Worm (Caenorhabditis elegans) whole organism, L4 larva: ENCODE results near the gene Y54G2A.37.

Experiments used
- F26F4.8 ChIP-seq: fragments of 200-800 bp; sonication (Bioruptor generic); conservative IDR thresholded peaks from 2 replicates; pipeline ENCODE4 v1.3.6; 2022; ENCODE audit warnings: missing genetic modification characterization, missing compliant biosample characterization
- R02D3.7 ChIP-seq: fragments of 150-350 bp; sonication (generic microtip); optimal IDR thresholded peaks from 3 replicates; lab custom pipeline; 2014; ENCODE audit warnings: missing biosample characterization, missing genetic modification characterization
- Y105C5A.15 ChIP-seq: fragments of 200-800 bp; sonication (Bioruptor generic); IDR thresholded peaks from 2 replicates; pipeline ENCODE4 v1.3.6; 2022; ENCODE audit warnings: missing genetic modification characterization, missing compliant biosample characterization
- ZK337.2 ChIP-seq: fragments of 200-800 bp; sonication (Bioruptor generic); IDR thresholded peaks from 2 replicates; pipeline ENCODE4 v1.3.6; 2022; ENCODE audit warnings: missing genetic modification reagents, missing genetic modification characterization, missing compliant biosample characterization
- ZK546.5 ChIP-seq, 2 experiments: sonication (generic microtip); optimal IDR thresholded peaks; 2 replicates each; lab custom pipeline; 2017; ENCODE audit warnings: missing biosample characterization in 2 of 2, missing genetic modification characterization in 2 of 2
- aha-1 ChIP-seq: fragments of 150-350 bp; peaks from one replicate; lab custom pipeline; 2014; ENCODE audit warnings: missing biosample characterization, missing genetic modification characterization
- ama-1 ChIP-seq: fragments of 150-350 bp; optimal IDR thresholded peaks from 2 replicates; lab custom pipeline; 2014; ENCODE audit warnings: inconsistent platforms, mixed read lengths
- ceh-20 ChIP-seq: fragments of 200-800 bp; sonication (Bioruptor generic); IDR thresholded peaks from 2 replicates; pipeline ENCODE4 v1.3.6; 2022; ENCODE audit warnings: missing genetic modification reagents, missing genetic modification characterization, missing compliant biosample characterization
- ceh-28 ChIP-seq: fragments of 150-350 bp; optimal IDR thresholded peaks from 2 replicates; lab custom pipeline; 2014; ENCODE audit warnings: missing biosample characterization, missing genetic modification reagents, missing genetic modification characterization
- ctbp-1 ChIP-seq: fragments of 200-800 bp; sonication (Bioruptor generic); IDR thresholded peaks from 2 replicates; pipeline ENCODE4 v1.3.6; 2022; ENCODE audit warnings: missing genetic modification reagents, missing genetic modification characterization, missing compliant biosample characterization
- daf-16 ChIP-seq, 3 experiments: sonication (generic microtip); optimal IDR thresholded peaks; 2 replicates each; lab custom pipeline; 2016 to 2017; ENCODE audit warnings: missing genetic modification characterization in 3 of 3, missing genetic modification reagents in 3 of 3, mild to moderate bottlenecking in 2 of 3, missing compliant biosample characterization in 2 of 3, missing biosample characterization in 1 of 3, moderate library complexity in 1 of 3
- daf-8 ChIP-seq: fragments of 200-800 bp; sonication (Bioruptor generic); IDR thresholded peaks from 2 replicates; pipeline ENCODE4 v1.3.6; 2022; ENCODE audit warnings: missing genetic modification characterization, missing compliant biosample characterization
- dmd-8 ChIP-seq: fragments of 200-800 bp; sonication (Bioruptor generic); IDR thresholded peaks from 2 replicates; pipeline ENCODE4 v1.3.6; 2022; ENCODE audit warnings: missing genetic modification characterization, missing compliant biosample characterization
- fkh-10 ChIP-seq: fragments of 150-350 bp; optimal IDR thresholded peaks from 2 replicates; lab custom pipeline; 2014; ENCODE audit warnings: missing biosample characterization, missing genetic modification reagents, missing genetic modification characterization
- hif-1 ChIP-seq, 2 experiments: sonication (generic microtip); optimal IDR thresholded peaks; 2 replicates each; lab custom pipeline; 2016 to 2017; ENCODE audit warnings: missing compliant biosample characterization in 2 of 2, missing genetic modification characterization in 2 of 2, missing genetic modification reagents in 2 of 2, missing genotype in 2 of 2, mild to moderate bottlenecking in 1 of 2
- lin-1 ChIP-seq: fragments of 200-800 bp; sonication (Bioruptor generic); IDR thresholded peaks from 2 replicates; pipeline ENCODE4 v1.3.6; 2022; ENCODE audit warnings: missing genetic modification reagents, missing genetic modification characterization, missing compliant biosample characterization
- lin-38 ChIP-seq: fragments of 200-800 bp; sonication (Bioruptor generic); IDR thresholded peaks from 2 replicates; pipeline ENCODE4 v1.3.6; 2022; ENCODE audit warnings: missing genetic modification reagents, missing genetic modification characterization, missing compliant biosample characterization
- mes-2 ChIP-seq: sonication (generic microtip); optimal IDR thresholded peaks from 2 replicates; lab custom pipeline; 2016; ENCODE audit warnings: missing genotype, mild to moderate bottlenecking, missing genetic modification characterization, missing compliant biosample characterization; ENCODE audit not compliant: poor library complexity, severe bottlenecking
- nhr-102 ChIP-seq: sonication (generic microtip); optimal IDR thresholded peaks from 2 replicates; lab custom pipeline; 2016; ENCODE audit warnings: mild to moderate bottlenecking, missing genetic modification characterization, moderate library complexity, missing compliant biosample characterization
- nhr-11 ChIP-seq: fragments of 150-350 bp; optimal IDR thresholded peaks from 2 replicates; lab custom pipeline; 2014; ENCODE audit warnings: missing biosample characterization, missing genetic modification characterization
- nhr-111 ChIP-seq: fragments of 200-800 bp; sonication (Bioruptor generic); optimal IDR thresholded peaks from 2 replicates; lab custom pipeline; 2018; ENCODE audit warnings: mild to moderate bottlenecking, missing genetic modification characterization, missing compliant biosample characterization
- nhr-28 ChIP-seq: fragments of 150-350 bp; optimal IDR thresholded peaks from 2 replicates; lab custom pipeline; 2014; ENCODE audit warnings: missing biosample characterization, missing genetic modification characterization
- nhr-42 ChIP-seq: fragments of 200-800 bp; sonication (Bioruptor generic); IDR thresholded peaks from 2 replicates; pipeline ENCODE4 v1.3.6; 2022; ENCODE audit warnings: missing genetic modification characterization, missing compliant biosample characterization
- pqm-1 ChIP-seq: sonication (generic microtip); optimal IDR thresholded peaks from 2 replicates; lab custom pipeline; 2017; ENCODE audit warnings: missing biosample characterization, missing genetic modification characterization
- sdz-12 ChIP-seq: fragments of 200-800 bp; sonication (Bioruptor generic); optimal IDR thresholded peaks from 2 replicates; lab custom pipeline; 2018; ENCODE audit warnings: mild to moderate bottlenecking, missing genetic modification characterization, missing compliant biosample characterization
- set-16 ChIP-seq: fragments of 200-800 bp; sonication (Bioruptor generic); IDR thresholded peaks from 2 replicates; pipeline ENCODE4 v1.3.6; 2022; ENCODE audit warnings: missing genetic modification reagents, missing genetic modification characterization, missing compliant biosample characterization
- snpc-4 ChIP-seq: fragments of 150-350 bp; optimal IDR thresholded peaks from 2 replicates; lab custom pipeline; 2014; ENCODE audit warnings: missing biosample characterization, missing genetic modification characterization
- spr-1 ChIP-seq: sonication (generic microtip); optimal IDR thresholded peaks from 2 replicates; lab custom pipeline; 2016; ENCODE audit warnings: mild to moderate bottlenecking, missing genetic modification characterization, missing compliant biosample characterization
- tra-1 ChIP-seq: fragments of 200-800 bp; sonication (Bioruptor generic); IDR thresholded peaks from 2 replicates; pipeline ENCODE4 v1.3.6; 2022; ENCODE audit warnings: missing genetic modification reagents, missing genetic modification characterization, missing compliant biosample characterization
- vab-7 ChIP-seq: fragments of 200-800 bp; sonication (Bioruptor generic); IDR thresholded peaks from 2 replicates; pipeline ENCODE4 v1.3.6; 2022; ENCODE audit warnings: missing genetic modification reagents, missing genetic modification characterization, missing compliant biosample characterization
- zfp-2 ChIP-seq: sonication (generic microtip); optimal IDR thresholded peaks from 2 replicates; lab custom pipeline; 2016; ENCODE audit warnings: mild to moderate bottlenecking, missing genetic modification characterization, missing compliant biosample characterization
- zfp-3 ChIP-seq: fragments of 200-800 bp; sonication (Bioruptor generic); conservative IDR thresholded peaks from 2 replicates; pipeline ENCODE4 v1.3.6; 2022; ENCODE audit warnings: missing genetic modification reagents, missing genetic modification characterization, missing compliant biosample characterization
- zip-11 ChIP-seq: fragments of 200-800 bp; sonication (Bioruptor generic); IDR thresholded peaks from 2 replicates; pipeline ENCODE4 v1.3.6; 2022; ENCODE audit warnings: missing genetic modification characterization, missing compliant biosample characterization
- ztf-7 ChIP-seq: fragments of 150-350 bp; optimal IDR thresholded peaks from 2 replicates; lab custom pipeline; 2014; ENCODE audit warnings: missing biosample characterization, missing genetic modification characterization

Gene Y54G2A.37

ce11 chrIV:2823446-2823845 is 2.9 kb downstream of the Y54G2A.37 start, which contains the start of gene clec-80:
TSS of gene clec-80 (plus strand) at chrIV:2823746.
- TF ChIP-seq F26F4.8 (GFP tag; lab: Robert Waterston, UW) (no peak), pqm-1 (peak; percentile 43)

ce11 chrIV:2825460-2826103 is 5.1 kb downstream of the Y54G2A.37 start:
- TF ChIP-seq ZK337.2 (GFP tag; lab: Robert Waterston, UW) (no peak), R02D3.7 (tag; lab: Kevin White, UChicago) (no peak), lin-1 (no peak), ztf-7 (no peak), F26F4.8 (GFP tag; lab: Robert Waterston, UW) (no peak), tra-1 (GFP tag; lab: Robert Waterston, UW) (no peak), ctbp-1 (GFP tag; lab: Robert Waterston, UW) (no peak), ceh-28 (tag; lab: Kevin White, UChicago) (peak; percentile 20), nhr-28 (no peak), set-16 (GFP tag; lab: Robert Waterston, UW) (no peak), sdz-12 (peak; percentile 56), nhr-42 (GFP tag; lab: Robert Waterston, UW) (no peak), mes-2 (no peak), dmd-8 (no peak), ceh-20 (GFP tag; lab: Robert Waterston, UW) (no peak), ama-1 (lab: Kevin White, UChicago) (no peak), aha-1 (tag; lab: Kevin White, UChicago) (no peak), daf-8 (GFP tag; lab: Robert Waterston, UW) (no peak), fkh-10 (GFP tag; lab: Kevin White, UChicago) (no peak), snpc-4 (tag; lab: Kevin White, UChicago) (peak; percentile 72), zfp-3 (GFP tag; lab: Robert Waterston, UW) (no peak)

ce11 chrIV:2826335-2826734 is 5.8 kb downstream of the Y54G2A.37 start:
- peak; percentile 70 for TF ChIP-seq pqm-1
- no peak for TF ChIP-seq daf-16 (GFP tag; optimal IDR thresholded peaks at IDR 0.05; lab: Kevin White, UChicago)
- TF ChIP-seq daf-16 (tag; optimal IDR thresholded peaks at IDR 0.05; lab: Kevin White, UChicago): peak; percentile 5
- no peak for TF ChIP-seq Y105C5A.15 (GFP tag; lab: Robert Waterston, UW)
- peak; percentile 5 for TF ChIP-seq nhr-28
- no peak for TF ChIP-seq vab-7
- no peak for TF ChIP-seq ZK337.2 (GFP tag; lab: Robert Waterston, UW)
- TF ChIP-seq lin-1: no peak
- TF ChIP-seq aha-1 (tag; lab: Kevin White, UChicago): peak; percentile 84
- TF ChIP-seq ZK546.5 (tag; optimal IDR thresholded peaks at IDR 0.05; lab: Kevin White, UChicago): no peak
- TF ChIP-seq, all 104 proteins: peak for 4

ce11 chrIV:2832587-2832986 is 12.1 kb downstream of the Y54G2A.37 start, which contains the start of the genes Y54G2A.48 and pudl-1:
TSS of gene Y54G2A.48 (minus strand) at chrIV:2832687.
TSS of gene pudl-1 (plus strand) at chrIV:2832906.
- TF ChIP-seq ctbp-1 (GFP tag; lab: Robert Waterston, UW): no peak
- TF ChIP-seq nhr-102 (tag; lab: Kevin White, UChicago): no peak
- no peak for TF ChIP-seq hif-1 (tag; optimal IDR thresholded peaks at IDR 0.05; lab: Kevin White, UChicago)
- no peak for TF ChIP-seq spr-1
- TF ChIP-seq mes-2: no peak
- no peak for TF ChIP-seq fkh-10 (GFP tag; lab: Kevin White, UChicago)
- TF ChIP-seq vab-7: no peak
- TF ChIP-seq zip-11 (GFP tag; lab: Robert Waterston, UW): no peak
- TF ChIP-seq zfp-2: no peak
- TF ChIP-seq nhr-11 (tag; lab: Kevin White, UChicago): no peak
- TF ChIP-seq nhr-111: no peak
- TF ChIP-seq lin-38 (GFP tag; lab: Robert Waterston, UW): no peak
